Worm (Caenorhabditis elegans): ENCODE measurements around the gene nape-1.

Gene nape-1

ce11 chrIV:3719057-3719456 lies 21.6 kb downstream of the nape-1 start, which contains the start of gene Y37E11AM.3:
TSS of gene Y37E11AM.3 (minus strand) at chrIV:3719157.
- no peak for TF ChIP-seq F37B4.10 (GFP tag; IDR thresholded peaks at IDR 0.05)
- no peak for TF ChIP-seq sea-2 (GFP tag; IDR thresholded peaks at IDR 0.05)
- TF ChIP-seq ztf-26 (tag; optimal IDR thresholded peaks at IDR 0.05), result no peak

- TF ChIP-seq snpc-4 (GFP tag; optimal IDR thresholded peaks at IDR 0.05), result no peak
- no peak for TF ChIP-seq snpc-4 (tag; optimal IDR thresholded peaks at IDR 0.05)
- no peak for TF ChIP-seq dpl-1 (GFP tag; optimal IDR thresholded peaks at IDR 0.05)
- TF ChIP-seq zim-3 (tag; optimal IDR thresholded peaks at IDR 0.05), result no peak
These were observed 29.9 kb downstream of the nape-1 start for ce11 chrIV:3710737-3711136.

DNA sequence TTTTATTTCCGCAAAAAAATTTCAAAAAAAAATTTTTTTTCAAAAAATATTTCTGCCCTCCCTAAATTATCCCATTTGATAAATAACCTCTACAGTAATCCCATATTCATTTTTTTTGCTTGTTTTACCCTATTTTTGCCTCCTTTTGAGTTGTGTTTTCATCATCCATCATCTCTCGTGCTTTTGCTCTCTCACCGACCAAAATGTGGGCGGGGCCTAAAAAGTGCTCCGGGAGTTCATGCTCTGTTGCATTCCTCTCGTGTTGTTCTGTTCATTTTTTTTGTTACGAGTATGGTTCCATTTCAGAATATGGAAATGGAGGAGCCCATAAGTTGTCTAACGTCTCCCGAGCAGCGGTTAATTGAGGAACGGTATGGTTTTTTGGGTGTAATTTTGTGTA lies 31.5 kb downstream of the nape-1 start, which contains the start of gene Y37E11AL.1:
Gene Y37E11AL.1 (plus strand): TSS at position 301 of the 400 bp plus-strand sequence.
- TF ChIP-seq hrde-1 (tag; optimal IDR thresholded peaks at IDR 0.05; ENCODE audit: borderline replicate concordance) (no peak), tbx-9 (tag; optimal IDR thresholded peaks at IDR 0.05; ENCODE audit: borderline replicate concordance) (no peak), F49E8.2 (tag; optimal IDR thresholded peaks at IDR 0.05; ENCODE audit: insufficient read depth) (no peak), snpc-4 (GFP tag; optimal IDR thresholded peaks at IDR 0.05) (no peak), snpc-4 (tag; optimal IDR thresholded peaks at IDR 0.05) (no peak), lsl-1 (GFP tag; optimal IDR thresholded peaks at IDR 0.05) (no peak), aptf-3 (GFP tag; IDR thresholded peaks at IDR 0.05) (no peak)

ce11 chrIV:3701892-3702291 lies 38.8 kb downstream of the nape-1 start, which contains the start of gene Y37E11AL.12:
TSS of gene Y37E11AL.12 (minus strand) at chrIV:3701992.
- TF ChIP-seq lin-54 (GFP tag; optimal IDR thresholded peaks at IDR 0.05) (no peak), F22D6.2 (tag; optimal IDR thresholded peaks at IDR 0.05) (no peak), ceh-100 (GFP tag; IDR thresholded peaks at IDR 0.05) (no peak), hsf-1 (GFP tag; IDR thresholded peaks at IDR 0.05) (no peak), lin-35 (GFP tag; optimal IDR thresholded peaks at IDR 0.05) (no peak), nhr-120 (GFP tag; IDR thresholded peaks at IDR 0.05) (no peak), Y56A3A.18 (GFP tag; IDR thresholded peaks at IDR 0.05) (no peak), lsy-27 (tag; optimal IDR thresholded peaks at IDR 0.05; ENCODE audit: borderline replicate concordance, insufficient read depth) (no peak), nhr-179 (tag; optimal IDR thresholded peaks at IDR 0.05) (no peak), ZK185.1 (tag; optimal IDR thresholded peaks at IDR 0.05; ENCODE audit: poor library complexity, severe bottlenecking) (no peak), F57A8.1 (GFP tag; optimal IDR thresholded peaks at IDR 0.05) (no peak), Y53F4B.3 (GFP tag; IDR thresholded peaks at IDR 0.05) (no peak), let-526 (GFP tag; IDR thresholded peaks at IDR 0.05) (no peak), mel-28 (tag; optimal IDR thresholded peaks at IDR 0.05; ENCODE audit: borderline replicate concordance) (no peak), lir-1 (GFP tag; conservative IDR thresholded peaks at IDR 0.05) (no peak), F23B12.7 (tag; optimal IDR thresholded peaks at IDR 0.05; ENCODE audit: insufficient read depth) (no peak), C17E4.6 (GFP tag; IDR thresholded peaks at IDR 0.05) (no peak)

ce11 chrIV:3700554-3700953 lies 40.1 kb downstream of the nape-1 start, which contains the start of gene Y37E11AL.9:
TSS of gene Y37E11AL.9 (minus strand) at chrIV:3700654.
- TF ChIP-seq lsy-27 (tag; optimal IDR thresholded peaks at IDR 0.05; ENCODE audit: borderline replicate concordance, insufficient read depth) (no peak), akir-1 (GFP tag; optimal IDR thresholded peaks at IDR 0.05) (no peak), bed-2 (GFP tag; IDR thresholded peaks at IDR 0.05) (no peak), ceh-79 (tag; optimal IDR thresholded peaks at IDR 0.05) (no peak), hmg-20 (GFP tag; IDR thresholded peaks at IDR 0.05) (no peak), Y67H2A.10 (GFP tag; conservative IDR thresholded peaks at IDR 0.05) (no peak), B0035.1 (tag; optimal IDR thresholded peaks at IDR 0.05) (no peak), ztf-18 (tag; optimal IDR thresholded peaks at IDR 0.05) (no peak), nhr-80 (tag; optimal IDR thresholded peaks at IDR 0.05) (no peak), zim-3 (tag; optimal IDR thresholded peaks at IDR 0.05) (no peak)
